Worm (Caenorhabditis elegans) whole organism, L4/young adult: ENCODE results near the gene flr-4.

ENCODE experiments used
- W03F9.2 ChIP-seq: fragments of 150-350 bp; optimal IDR thresholded peaks from 2 replicates; lab custom pipeline; 2014; ENCODE audit warnings: missing biosample characterization, missing genetic modification characterization
- dao-5 ChIP-seq: sonication (generic microtip); optimal IDR thresholded peaks from 2 replicates; lab custom pipeline; 2016; ENCODE audit warnings: missing genotype, missing genetic modification characterization, moderate library complexity, missing compliant biosample characterization
- him-1 ChIP-seq: sonication (generic microtip); optimal IDR thresholded peaks from 2 replicates; lab custom pipeline; 2016; ENCODE audit warnings: missing genotype, missing genetic modification reagents, missing genetic modification characterization, missing compliant biosample characterization

DNA sequence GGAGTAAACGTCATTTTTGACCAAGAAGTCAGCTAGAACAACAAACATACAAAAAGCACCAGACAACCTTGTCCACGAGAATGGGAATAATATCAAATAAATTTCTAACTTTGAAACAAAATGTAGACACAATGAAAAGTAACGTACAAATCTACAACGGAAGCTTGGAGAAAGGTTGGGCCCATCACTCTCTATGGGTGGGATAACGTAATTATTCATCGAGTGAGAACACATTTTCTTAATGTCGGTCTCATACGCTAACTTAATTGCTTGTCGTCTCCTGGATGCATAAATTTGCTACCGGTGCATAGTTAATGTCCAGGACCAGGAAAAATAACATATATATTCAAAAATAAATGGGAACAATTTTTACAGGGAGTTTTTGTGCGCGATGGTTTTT lies 44.0 kb downstream of the flr-4 start:
- TF ChIP-seq him-1 (no peak), W03F9.2 (tag; lab: Kevin White, UChicago) (no peak), dao-5 (tag; lab: Kevin White, UChicago) (no peak)
